Fruit fly (Drosophila melanogaster): Measurements from ENCODE around the gene CG5199.
A peak's percentile ranks its signal among the peaks of the same experiment; 100 is the strongest.

Gene CG5199

dm6 chr3L:20497124-20497996 is 44.7 kb upstream of the CG5199 start, which contains the start of gene CG32425:
CG32425 (plus strand) TSS chr3L:20497323.
- TF ChIP-seq CG3847 (GFP tag; IDR thresholded peaks at IDR 0.05) (peak; percentile 23; the same call in 1 of the 2 replicates), CG4424 (GFP tag; optimal IDR thresholded peaks at IDR 0.05) (no peak), ap (GFP tag; IDR thresholded peaks at IDR 0.05) (no peak), CG14710 (tag; optimal IDR thresholded peaks at IDR 0.05) (peak; percentile 28), Lpt (GFP tag; optimal IDR thresholded peaks at IDR 0.05) (no peak), lmd (GFP tag; IDR thresholded peaks at IDR 0.05) (no peak; the same call in 1 of the 2 replicates), CG31224 (GFP tag; IDR thresholded peaks at IDR 0.05) (no peak), Hr39 (optimal IDR thresholded peaks at IDR 0.05) (no peak), ro (GFP tag; IDR thresholded peaks at IDR 0.05) (no peak), CG12071 (GFP tag; optimal IDR thresholded peaks at IDR 0.05) (no peak), CG3995 (GFP tag; optimal IDR thresholded peaks at IDR 0.05) (peak; percentile 42), Deaf1 (tag; optimal IDR thresholded peaks at IDR 0.05) (no peak), CG4404 (GFP tag; IDR thresholded peaks at IDR 0.05) (no peak), Nf-YA (GFP tag; IDR thresholded peaks at IDR 0.05) (no peak), GATAe (GFP tag; conservative IDR thresholded peaks at IDR 0.05) (no peak), CG6272 (GFP tag; IDR thresholded peaks at IDR 0.05) (no peak), Hr51 (GFP tag; optimal IDR thresholded peaks at IDR 0.05) (no peak), Side (GFP tag; optimal IDR thresholded peaks at IDR 0.05) (no peak), CG1529 (GFP tag; optimal IDR thresholded peaks at IDR 0.05) (no peak), kni (GFP tag; optimal IDR thresholded peaks at IDR 0.05) (no peak), exex (tag; optimal IDR thresholded peaks at IDR 0.05) (peak; percentile 80), CG10147 (GFP tag; optimal IDR thresholded peaks at IDR 0.05) (no peak), Usf (GFP tag; optimal IDR thresholded peaks at IDR 0.05) (no peak), CG32532 (GFP tag; IDR thresholded peaks at IDR 0.05) (no peak), CG12236 (GFP tag; optimal IDR thresholded peaks at IDR 0.05) (no peak), CG18599 (GFP tag; optimal IDR thresholded peaks at IDR 0.05) (peak; percentile 5), hb (GFP tag; IDR thresholded peaks at IDR 0.05; ENCODE audit: partially characterized antibody) (no peak), sisA (GFP tag; IDR thresholded peaks at IDR 0.05) (no peak), CG10543 (GFP tag; optimal IDR thresholded peaks at IDR 0.05) (no peak), Ptx1 (GFP tag; IDR thresholded peaks at IDR 0.05) (no peak), chn (GFP tag; optimal IDR thresholded peaks at IDR 0.05) (no peak), Dad (GFP tag; optimal IDR thresholded peaks at IDR 0.05) (no peak), chif (GFP tag; optimal IDR thresholded peaks at IDR 0.05) (no peak), Pdp1 (GFP tag; optimal IDR thresholded peaks at IDR 0.05) (peak in 1 of 2 experiments; percentile 80), HmgZ (tag; optimal IDR thresholded peaks at IDR 0.05) (peak; percentile 15), Fer2 (tag; optimal IDR thresholded peaks at IDR 0.05) (no peak), Antp (GFP tag; optimal IDR thresholded peaks at IDR 0.05) (no peak), hth (optimal IDR thresholded peaks at IDR 0.05) (no peak), CoRest (tag; optimal IDR thresholded peaks at IDR 0.05) (peak; percentile 36), CG14014 (GFP tag; IDR thresholded peaks at IDR 0.05) (no peak), C15 (GFP tag; IDR thresholded peaks at IDR 0.05) (no peak), az2 (GFP tag; optimal IDR thresholded peaks at IDR 0.05) (peak; percentile 11), CG4730 (GFP tag; IDR thresholded peaks at IDR 0.05) (no peak), fd96Cb (tag; optimal IDR thresholded peaks at IDR 0.05) (no peak), D19B (GFP tag; optimal IDR thresholded peaks at IDR 0.05) (no peak), stwl (tag; optimal IDR thresholded peaks at IDR 0.05) (peak; percentile 81), CG8765 (GFP tag; IDR thresholded peaks at IDR 0.05) (no peak), D (optimal IDR thresholded peaks at IDR 0.05) (no peak), D (GFP tag; optimal IDR thresholded peaks at IDR 0.05) (no peak), ash1 (GFP tag; optimal IDR thresholded peaks at IDR 0.05) (no peak), ssp (GFP tag; IDR thresholded peaks at IDR 0.05) (no peak)
